Fruit fly (Drosophila melanogaster): ENCODE measurements around the gene CG42779.

DNA sequence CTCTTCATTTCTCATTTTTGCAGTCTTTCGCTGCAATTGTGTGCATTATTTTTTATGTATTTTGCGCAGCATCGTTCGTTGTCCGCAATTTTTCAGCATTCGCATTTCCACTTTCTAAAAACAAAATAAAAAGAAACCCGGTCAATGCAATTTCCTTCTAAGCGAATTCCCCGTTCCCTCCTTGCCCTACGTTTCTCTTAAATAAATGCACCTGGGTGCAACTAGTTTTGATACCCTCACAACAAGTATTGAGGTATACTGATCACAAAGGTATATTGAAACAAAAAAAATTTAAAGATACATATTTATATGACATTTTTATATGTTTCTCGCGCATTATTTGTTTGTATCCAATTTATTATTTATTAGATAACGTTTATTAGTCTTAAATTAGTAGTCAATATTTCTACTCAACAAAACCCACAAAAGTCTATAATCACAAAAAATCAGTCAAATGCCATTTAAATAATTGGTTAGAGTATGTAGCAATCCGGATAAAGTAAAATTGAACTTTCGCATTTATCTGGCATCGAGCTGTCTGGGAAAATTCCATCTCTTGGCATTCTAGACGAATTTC, 39.9 kb upstream of the CG42779 start:
- peak; percentile 30; the same call in 1 of the 3 replicates for TF ChIP-seq CG17361 (GFP tag; IDR thresholded peaks at IDR 0.05)
- no peak for TF ChIP-seq CG14050 (GFP tag; IDR thresholded peaks at IDR 0.05)
- TF ChIP-seq CG14667 (GFP tag; IDR thresholded peaks at IDR 0.05): no peak
- no peak for TF ChIP-seq CG10147 (GFP tag; optimal IDR thresholded peaks at IDR 0.05)
- no peak for TF ChIP-seq Sox100B (GFP tag; optimal IDR thresholded peaks at IDR 0.05)
- TF ChIP-seq CG1602 (GFP tag; optimal IDR thresholded peaks at IDR 0.05): no peak
- peak; percentile 32 for TF ChIP-seq dmrt11E (tag; optimal IDR thresholded peaks at IDR 0.05)
- TF ChIP-seq Stat92E (GFP tag; optimal IDR thresholded peaks at IDR 0.05): no peak
- TF ChIP-seq Dll (GFP tag; IDR thresholded peaks at IDR 0.05; ENCODE audit: partially characterized antibody): no peak
- TF ChIP-seq CG15514 (GFP tag; optimal IDR thresholded peaks at IDR 0.05): no peak

Measured in whole organism, embryonic.